Worm (Caenorhabditis elegans) whole organism, early embryonic: ENCODE results near the gene lbp-1.

Experiments used
- B0310.2 ChIP-seq: sonication (generic microtip); optimal IDR thresholded peaks from 2 replicates; lab custom pipeline; 2016; ENCODE audit warnings: mild to moderate bottlenecking, missing genetic modification characterization, missing compliant biosample characterization
- F13C5.2 ChIP-seq: sonication (generic microtip); optimal IDR thresholded peaks from 2 replicates; lab custom pipeline; 2017; ENCODE audit warnings: mild to moderate bottlenecking, missing genetic modification characterization, inconsistent platforms, missing compliant biosample characterization
- aly-1 ChIP-seq: sonication (generic microtip); optimal IDR thresholded peaks from 2 replicates; lab custom pipeline; 2016; ENCODE audit warnings: missing genetic modification characterization, missing compliant biosample characterization
- ama-1 ChIP-seq: fragments of 150-350 bp; optimal IDR thresholded peaks from 2 replicates; lab custom pipeline; 2014
- ceh-13 ChIP-seq: fragments of 200-800 bp; sonication (Bioruptor generic); optimal IDR thresholded peaks from 2 replicates; lab custom pipeline; 2018; ENCODE audit warnings: mild to moderate bottlenecking, missing genetic modification characterization, missing compliant biosample characterization
- ceh-36 ChIP-seq: sonication (generic microtip); optimal IDR thresholded peaks from 2 replicates; lab custom pipeline; 2016; ENCODE audit warnings: missing genetic modification characterization, inconsistent platforms, missing compliant biosample characterization
- ets-7 ChIP-seq: sonication (generic microtip); optimal IDR thresholded peaks from 2 replicates; lab custom pipeline; 2016; ENCODE audit warnings: missing genotype, missing genetic modification characterization, missing compliant biosample characterization
- flt-1 ChIP-seq: fragments of 200-800 bp; sonication (Bioruptor generic); IDR thresholded peaks from 2 replicates; pipeline ENCODE4 v1.3.6; 2022; ENCODE audit warnings: missing genetic modification characterization, missing compliant biosample characterization
- hmbx-1 ChIP-seq: sonication (generic microtip); optimal IDR thresholded peaks from 2 replicates; lab custom pipeline; 2016; ENCODE audit warnings: mild to moderate bottlenecking, missing genetic modification characterization, missing compliant biosample characterization
- hmg-4 ChIP-seq: fragments of 200-800 bp; sonication (Bioruptor generic); optimal IDR thresholded peaks from 2 replicates; lab custom pipeline; 2018; ENCODE audit warnings: mild to moderate bottlenecking, missing genetic modification characterization, missing compliant biosample characterization
- hnd-1 ChIP-seq: sonication (generic microtip); optimal IDR thresholded peaks from 2 replicates; lab custom pipeline; 2016; ENCODE audit warnings: missing genetic modification characterization, missing compliant biosample characterization
- pes-1 ChIP-seq: fragments of 200-800 bp; sonication (Bioruptor generic); IDR thresholded peaks from 2 replicates; pipeline ENCODE4 v1.3.6; 2022; ENCODE audit warnings: missing genetic modification reagents, missing genetic modification characterization, missing compliant biosample characterization
- scrt-1 ChIP-seq: fragments of 200-800 bp; sonication (Bioruptor generic); IDR thresholded peaks from 2 replicates; pipeline ENCODE4 v1.3.6; 2022; ENCODE audit warnings: missing genetic modification characterization, missing compliant biosample characterization
- sea-1 ChIP-seq: fragments of 200-800 bp; sonication (Bioruptor generic); conservative IDR thresholded peaks from 2 replicates; pipeline ENCODE4 v1.3.6; 2022; ENCODE audit warnings: missing genetic modification characterization, missing compliant biosample characterization
- tbx-11 ChIP-seq: fragments of 200-800 bp; sonication (Bioruptor generic); IDR thresholded peaks from 2 replicates; pipeline ENCODE4 v1.3.6; 2022; ENCODE audit warnings: missing genetic modification characterization, missing compliant biosample characterization
- tbx-37 ChIP-seq: fragments of 200-800 bp; sonication (Bioruptor generic); conservative IDR thresholded peaks from 2 replicates; pipeline ENCODE4 v1.3.6; 2022; ENCODE audit warnings: missing genetic modification reagents, missing genetic modification characterization, missing compliant biosample characterization
- tra-4 ChIP-seq: sonication (generic microtip); optimal IDR thresholded peaks from 2 replicates; lab custom pipeline; 2017; ENCODE audit warnings: missing genetic modification characterization, missing compliant biosample characterization

lbp-1 gene

DNA sequence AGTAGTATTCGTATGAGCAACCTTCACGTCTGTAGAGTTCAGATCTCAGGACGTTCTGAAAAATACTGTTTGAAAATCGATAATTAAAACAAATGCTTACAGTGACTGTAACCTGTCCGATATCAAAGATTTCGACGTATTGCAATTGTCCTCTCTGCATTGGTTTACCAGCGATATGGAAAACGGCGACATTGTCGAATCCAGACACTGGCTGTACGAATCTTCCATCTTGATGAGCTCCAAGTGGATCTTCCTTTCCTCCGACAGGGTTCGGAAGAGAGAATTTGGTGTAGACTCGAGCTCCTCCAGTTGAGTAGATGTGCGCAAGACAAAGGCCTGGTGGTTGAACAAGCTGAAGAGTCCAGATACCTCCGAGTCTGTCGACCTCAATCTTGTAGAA is 30.2 kb upstream of the lbp-1 start:
- TF ChIP-seq flt-1 = no peak
- no peak for TF ChIP-seq scrt-1

- TF ChIP-seq tbx-37 (GFP tag; lab: Robert Waterston, UW) (no peak), hmbx-1 (tag; lab: Kevin White, UChicago) (no peak), ceh-13 (GFP tag; lab: Kevin White, UChicago) (no peak), ceh-36 (tag; lab: Kevin White, UChicago) (no peak), tbx-11 (GFP tag; lab: Robert Waterston, UW) (no peak), F13C5.2 (tag; lab: Kevin White, UChicago) (no peak), ama-1 (no peak), sea-1 (GFP tag; lab: Robert Waterston, UW) (no peak), flt-1 (no peak), aly-1 (no peak), hnd-1 (tag; lab: Kevin White, UChicago) (no peak), tra-4 (no peak), hmg-4 (GFP tag; lab: Kevin White, UChicago) (no peak), scrt-1 (no peak)
Measured at ce11 chrX:3230575-3230974, 28.4 kb upstream of the lbp-1 start.

DNA sequence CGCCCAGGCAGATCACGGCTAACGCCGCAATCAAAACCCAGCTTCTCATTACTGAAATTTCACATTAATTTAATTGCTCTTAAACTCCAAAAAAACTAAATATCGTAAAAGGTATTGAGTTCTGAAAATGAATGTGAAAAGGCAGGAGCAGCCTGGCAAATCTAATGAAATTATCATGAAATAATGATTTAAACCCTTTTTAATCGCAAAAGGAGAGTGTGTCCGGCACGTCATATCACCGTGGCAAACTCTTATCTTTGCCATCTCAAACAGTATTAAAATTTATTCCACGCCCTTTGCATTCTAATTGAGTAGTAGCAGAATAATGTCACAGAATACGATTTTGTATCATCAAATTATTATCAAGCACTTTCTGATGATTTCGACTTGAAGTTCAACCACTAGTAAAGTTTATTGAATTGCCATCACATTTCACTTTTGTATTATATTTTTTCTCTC is 23.6 kb upstream of the lbp-1 start, which contains the start of gene F28B4.3:
F28B4.3 (minus strand) TSS at position 51 of the 459 bp plus-strand sequence.
- TF ChIP-seq hmbx-1 (tag; lab: Kevin White, UChicago) (no peak), tra-4 (no peak), tbx-11 (GFP tag; lab: Robert Waterston, UW) (no peak), ama-1 (no peak)

DNA sequence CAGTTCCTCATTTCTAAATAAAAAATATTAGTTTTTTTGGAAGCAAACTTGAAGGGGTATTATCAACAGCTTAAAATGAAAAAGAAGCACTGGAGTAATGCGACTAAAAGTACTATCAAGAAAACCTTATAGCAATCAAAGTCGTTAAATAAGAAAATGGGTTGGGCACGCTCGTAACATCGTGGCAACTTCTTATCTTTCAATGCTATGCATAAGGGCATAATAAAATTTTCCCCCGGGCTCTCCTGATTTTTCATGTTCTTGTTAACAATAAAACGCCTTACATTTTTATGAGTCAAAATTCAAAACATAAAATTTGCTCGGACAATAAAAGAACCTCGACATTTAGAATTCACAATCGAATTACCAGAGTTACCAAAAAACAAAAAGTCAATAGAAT is 15.3 kb upstream of the lbp-1 start, which contains the start of gene irg-7:
irg-7 (minus strand) TSS at position 23 of the 400 bp plus-strand sequence.
- no peak for TF ChIP-seq F13C5.2 (tag; lab: Kevin White, UChicago)

- no peak for TF ChIP-seq tbx-37 (GFP tag; lab: Robert Waterston, UW)
- TF ChIP-seq hmg-4 (GFP tag; lab: Kevin White, UChicago) = no peak
- no peak for TF ChIP-seq B0310.2 (tag; lab: Kevin White, UChicago)
Measured at ce11 chrX:3244402-3244801, 14.5 kb upstream of the lbp-1 start.

- TF ChIP-seq F13C5.2 (tag; lab: Kevin White, UChicago) (peak; percentile 67), hnd-1 (tag; lab: Kevin White, UChicago) (no peak), tra-4 (no peak), hmg-4 (GFP tag; lab: Kevin White, UChicago) (peak; percentile 8), hmbx-1 (tag; lab: Kevin White, UChicago) (no peak), scrt-1 (no peak), sea-1 (GFP tag; lab: Robert Waterston, UW) (no peak), ceh-36 (tag; lab: Kevin White, UChicago) (no peak), tbx-11 (GFP tag; lab: Robert Waterston, UW) (no peak), flt-1 (no peak), B0310.2 (tag; lab: Kevin White, UChicago) (no peak), tbx-37 (GFP tag; lab: Robert Waterston, UW) (no peak)
Measured at ce11 chrX:3245812-3246211, 13.1 kb upstream of the lbp-1 start, which contains the start of gene F40F4.7. F40F4.7 (minus strand) TSS chrX:3245933.

DNA sequence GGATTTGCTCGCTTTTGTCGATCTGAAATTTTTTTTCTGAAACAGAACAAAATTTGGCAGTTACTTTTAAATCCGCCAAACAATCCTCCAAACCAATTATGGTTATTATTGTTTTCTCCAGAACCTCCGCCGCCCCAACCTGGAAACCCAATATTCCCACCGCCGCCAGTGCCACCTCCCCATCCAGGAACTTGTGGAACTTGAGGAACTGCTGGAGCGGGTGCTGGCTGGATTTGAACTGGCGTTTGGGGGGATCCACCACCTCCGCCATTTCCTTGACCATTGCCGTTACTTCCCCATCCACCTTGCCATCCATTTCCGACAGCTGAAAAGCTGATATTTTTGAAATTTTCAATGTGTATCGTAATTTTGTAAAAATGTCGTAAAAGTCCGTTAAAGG is 11.2 kb upstream of the lbp-1 start:
- TF ChIP-seq B0310.2 (tag; lab: Kevin White, UChicago) (no peak), aly-1 (no peak), hmg-4 (GFP tag; lab: Kevin White, UChicago) (no peak), scrt-1 (no peak), hnd-1 (tag; lab: Kevin White, UChicago) (no peak)

ce11 chrX:3250481-3251091 is 8.4 kb upstream of the lbp-1 start, which contains the start of gene pqn-37:
pqn-37 (minus strand) TSS chrX:3250531.
- TF ChIP-seq tbx-37 (GFP tag; lab: Robert Waterston, UW) (no peak), ama-1 (no peak), sea-1 (GFP tag; lab: Robert Waterston, UW) (no peak), ceh-13 (GFP tag; lab: Kevin White, UChicago) (no peak), ets-7 (tag; lab: Kevin White, UChicago) (no peak), hnd-1 (tag; lab: Kevin White, UChicago) (no peak), hmg-4 (GFP tag; lab: Kevin White, UChicago) (no peak), aly-1 (no peak), tbx-11 (GFP tag; lab: Robert Waterston, UW) (no peak), B0310.2 (tag; lab: Kevin White, UChicago) (no peak), flt-1 (no peak), scrt-1 (no peak), hmbx-1 (tag; lab: Kevin White, UChicago) (no peak)

DNA sequence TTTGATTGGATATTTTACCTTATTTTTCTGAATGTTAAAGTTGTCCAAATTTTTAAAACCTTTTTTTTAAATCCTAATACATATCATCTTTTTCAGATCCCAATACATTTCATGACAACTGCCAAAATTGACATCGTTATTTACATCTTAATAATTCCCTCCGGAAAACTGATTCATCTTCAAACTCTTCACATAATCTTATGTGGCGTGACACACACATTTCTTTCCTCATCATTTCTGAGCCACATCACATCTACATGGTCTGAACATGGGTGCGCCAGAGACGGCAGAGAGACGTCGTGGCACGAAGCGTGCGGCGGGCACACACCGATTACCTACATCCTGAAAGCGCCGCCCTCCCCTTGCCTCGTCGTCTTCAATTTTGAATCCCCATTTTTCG is 6.4 kb upstream of the lbp-1 start, which contains the start of gene tba-9:
tba-9 (plus strand) TSS at position 301 of the 400 bp plus-strand sequence.
- TF ChIP-seq hnd-1 (tag; lab: Kevin White, UChicago) (no peak), ama-1 (no peak), tra-4 (no peak), pes-1 (GFP tag; lab: Robert Waterston, UW) (no peak), sea-1 (GFP tag; lab: Robert Waterston, UW) (no peak), flt-1 (no peak), B0310.2 (tag; lab: Kevin White, UChicago) (no peak), tbx-37 (GFP tag; lab: Robert Waterston, UW) (no peak), tbx-11 (GFP tag; lab: Robert Waterston, UW) (no peak), ceh-13 (GFP tag; lab: Kevin White, UChicago) (no peak)
